Worm (Caenorhabditis elegans): Measurements from ENCODE around the gene C09G4.4.

C09G4.4 gene

DNA sequence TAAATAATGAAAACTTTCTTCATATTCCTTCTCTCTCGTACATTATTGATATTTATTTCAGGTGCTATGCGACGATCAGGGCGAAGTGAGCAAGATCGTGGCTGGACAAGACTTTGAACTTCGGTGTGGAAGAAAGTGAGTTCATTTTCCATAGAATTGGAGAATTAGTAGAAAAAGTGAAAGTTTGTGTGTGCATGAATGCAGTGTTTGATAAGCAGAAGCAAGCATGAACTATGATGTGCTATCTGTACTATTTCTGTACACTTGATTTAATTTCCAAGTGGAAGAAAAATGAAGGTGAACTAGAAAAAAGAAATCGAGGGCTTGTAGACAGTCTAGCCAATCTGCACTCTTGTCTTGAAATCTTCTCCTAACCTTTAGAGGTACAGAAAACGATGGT, 19.2 kb downstream of the C09G4.4 start:
- no peak for TF ChIP-seq ceh-82 (tag; optimal IDR thresholded peaks at IDR 0.05)
- TF ChIP-seq sma-9 (GFP tag; optimal IDR thresholded peaks at IDR 0.05), result peak; percentile 85
- TF ChIP-seq sma-9 (tag; optimal IDR thresholded peaks at IDR 0.05), result no peak
- peak; percentile 22 for TF ChIP-seq sma-3 (GFP tag; optimal IDR thresholded peaks at IDR 0.05)
- no peak for TF ChIP-seq ztf-4 (tag; optimal IDR thresholded peaks at IDR 0.05)
- no peak for TF ChIP-seq elt-3 (tag; optimal IDR thresholded peaks at IDR 0.05)
- no peak for TF ChIP-seq ceh-16 (tag; optimal IDR thresholded peaks at IDR 0.05)
- peak; percentile 75 for TF ChIP-seq fos-1 (tag; optimal IDR thresholded peaks at IDR 0.05)
- TF ChIP-seq blmp-1 (tag; optimal IDR thresholded peaks at IDR 0.05; ENCODE audit: insufficient read depth), result peak; percentile 67
- no peak for TF ChIP-seq mdl-1 (tag; optimal IDR thresholded peaks at IDR 0.05)
- TF ChIP-seq crh-2 (tag; optimal IDR thresholded peaks at IDR 0.05), result peak; percentile 11

- TF ChIP-seq fos-1 (tag; optimal IDR thresholded peaks at IDR 0.05), result peak; percentile 31
- peak in 1 of 2 experiments; percentile 19 for TF ChIP-seq mdl-1 (tag; optimal IDR thresholded peaks at IDR 0.05)
- peak; percentile 9 for TF ChIP-seq sma-3 (GFP tag; optimal IDR thresholded peaks at IDR 0.05)
- peak; percentile 73 for TF ChIP-seq sma-9 (GFP tag; optimal IDR thresholded peaks at IDR 0.05)
- TF ChIP-seq sma-9 (tag; optimal IDR thresholded peaks at IDR 0.05), result no peak
- peak; percentile 57 for TF ChIP-seq blmp-1 (tag; optimal IDR thresholded peaks at IDR 0.05; ENCODE audit: insufficient read depth)
- TF ChIP-seq lin-39 (tag; optimal IDR thresholded peaks at IDR 0.05), result no peak
- TF ChIP-seq ceh-16 (tag; optimal IDR thresholded peaks at IDR 0.05), result no peak
- no peak for TF ChIP-seq lin-11 (tag; optimal IDR thresholded peaks at IDR 0.05)
Measured at ce11 chrIV:8532796-8533195, 20.0 kb downstream of the C09G4.4 start.

DNA sequence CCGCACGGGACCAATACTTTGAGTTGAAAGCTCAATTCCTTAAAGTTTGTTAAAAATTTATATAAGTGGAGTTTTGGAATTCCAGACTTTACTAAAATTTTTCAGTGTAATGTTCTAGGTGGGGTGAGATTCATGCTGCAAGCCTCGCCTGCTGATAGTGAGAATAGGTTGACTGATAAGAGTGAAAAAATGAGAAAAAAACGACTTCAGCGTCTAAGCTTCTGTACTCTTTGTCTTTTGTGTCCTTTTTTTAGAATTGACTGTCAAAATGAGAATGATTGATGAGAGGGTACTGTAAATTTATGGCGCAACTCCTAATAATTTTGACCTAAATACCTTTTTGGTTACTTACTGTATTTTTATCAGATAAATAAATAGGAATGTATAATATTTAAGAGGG, 21.4 kb downstream of the C09G4.4 start:
- TF ChIP-seq fos-1 (tag; optimal IDR thresholded peaks at IDR 0.05) (peak; percentile 25), crh-2 (tag; optimal IDR thresholded peaks at IDR 0.05) (no peak)

- TF ChIP-seq unc-39 (tag; optimal IDR thresholded peaks at IDR 0.05), result no peak
- peak; percentile 76 for TF ChIP-seq blmp-1 (tag; optimal IDR thresholded peaks at IDR 0.05; ENCODE audit: insufficient read depth)
- no peak for TF ChIP-seq ZK546.5 (tag; optimal IDR thresholded peaks at IDR 0.05)
- TF ChIP-seq elt-1 (tag; optimal IDR thresholded peaks at IDR 0.05), result no peak
- peak; percentile 43 for TF ChIP-seq Y55F3AM.14 (GFP tag; optimal IDR thresholded peaks at IDR 0.05)
- TF ChIP-seq unc-55 (GFP tag; optimal IDR thresholded peaks at IDR 0.05), result no peak
- TF ChIP-seq mab-5 (tag; optimal IDR thresholded peaks at IDR 0.05), result no peak
- TF ChIP-seq egl-27 (tag; optimal IDR thresholded peaks at IDR 0.05), result no peak
- TF ChIP-seq zag-1 (tag; optimal IDR thresholded peaks at IDR 0.05), result no peak
- TF ChIP-seq sma-9 (GFP tag; optimal IDR thresholded peaks at IDR 0.05), result peak; percentile 86
- TF ChIP-seq sma-9 (tag; optimal IDR thresholded peaks at IDR 0.05), result no peak
- TF ChIP-seq alr-1 (tag; optimal IDR thresholded peaks at IDR 0.05), result no peak
- no peak for TF ChIP-seq dmd-4 (tag; optimal IDR thresholded peaks at IDR 0.05)
- TF ChIP-seq R02D3.7 (tag; optimal IDR thresholded peaks at IDR 0.05), result no peak
- TF ChIP-seq ztf-11 (tag; optimal IDR thresholded peaks at IDR 0.05), result no peak
- TF ChIP-seq ceh-16 (tag; optimal IDR thresholded peaks at IDR 0.05), result no peak
- no peak for TF ChIP-seq mbf-1 (tag; optimal IDR thresholded peaks at IDR 0.05)
- TF ChIP-seq ceh-82 (tag; optimal IDR thresholded peaks at IDR 0.05), result no peak
- TF ChIP-seq nhr-12 (tag; optimal IDR thresholded peaks at IDR 0.05), result no peak
- TF ChIP-seq peb-1 (tag; optimal IDR thresholded peaks at IDR 0.05), result no peak
- TF ChIP-seq unc-62 (GFP tag; optimal IDR thresholded peaks at IDR 0.05), result no peak
- peak; percentile 40 for TF ChIP-seq lin-13 (GFP tag; optimal IDR thresholded peaks at IDR 0.05)
- TF ChIP-seq lin-11 (tag; optimal IDR thresholded peaks at IDR 0.05), result no peak
- peak; percentile 36 to 69 for TF ChIP-seq mdl-1 (tag; optimal IDR thresholded peaks at IDR 0.05)
- no peak for TF ChIP-seq nhr-237 (tag; optimal IDR thresholded peaks at IDR 0.05)
- no peak for TF ChIP-seq nhr-77 (tag; optimal IDR thresholded peaks at IDR 0.05)
- TF ChIP-seq nhr-11 (tag; optimal IDR thresholded peaks at IDR 0.05), result no peak
- no peak for TF ChIP-seq sem-4 (tag; optimal IDR thresholded peaks at IDR 0.05)
- TF ChIP-seq nhr-25 (tag; optimal IDR thresholded peaks at IDR 0.05), result peak; percentile 67
- no peak for TF ChIP-seq lin-39 (tag; optimal IDR thresholded peaks at IDR 0.05)
- TF ChIP-seq F13H6.1 (tag; optimal IDR thresholded peaks at IDR 0.05), result peak; percentile 68
- no peak for TF ChIP-seq skn-1 (tag; optimal IDR thresholded peaks at IDR 0.05)
- peak; percentile 72 for TF ChIP-seq crh-2 (tag; optimal IDR thresholded peaks at IDR 0.05)
- peak in 1 of 2 experiments; percentile 75 for TF ChIP-seq lsy-2 (tag; optimal IDR thresholded peaks at IDR 0.05)
- TF ChIP-seq nhr-23 (tag; optimal IDR thresholded peaks at IDR 0.05), result no peak
- peak; percentile 62 for TF ChIP-seq nhr-21 (tag; optimal IDR thresholded peaks at IDR 0.05)
- no peak for TF ChIP-seq ztf-4 (tag; optimal IDR thresholded peaks at IDR 0.05)
- TF ChIP-seq ama-1 (optimal IDR thresholded peaks at IDR 0.05), result peak; percentile 80
- TF ChIP-seq elt-3 (tag; optimal IDR thresholded peaks at IDR 0.05), result no peak
- peak; percentile 0 for TF ChIP-seq C34F6.9 (tag; optimal IDR thresholded peaks at IDR 0.05)
- TF ChIP-seq fos-1 (tag; optimal IDR thresholded peaks at IDR 0.05), result peak; percentile 75
- TF ChIP-seq gmeb-1 (tag; optimal IDR thresholded peaks at IDR 0.05), result no peak
- TF ChIP-seq sma-3 (GFP tag; optimal IDR thresholded peaks at IDR 0.05), result peak; percentile 76
- peak; percentile 80 for TF ChIP-seq nhr-129 (tag; optimal IDR thresholded peaks at IDR 0.05)
- TF ChIP-seq aly-2 (tag; optimal IDR thresholded peaks at IDR 0.05), result no peak
- peak; percentile 21 for TF ChIP-seq snpc-4 (tag; optimal IDR thresholded peaks at IDR 0.05)
Measured at ce11 chrIV:8534997-8535414, 22.2 kb downstream of the C09G4.4 start.
